Worm (Caenorhabditis elegans) whole organism, late embryonic: ENCODE results near the gene sax-3.
A peak's percentile ranks its signal among the peaks of the same experiment; 100 is the strongest.

Experiments
- C08G9.2 ChIP-seq: sonication (generic microtip); optimal IDR thresholded peaks from 2 replicates; lab custom pipeline; 2016; ENCODE audit warnings: mild to moderate bottlenecking, missing genetic modification characterization, moderate library complexity, missing compliant biosample characterization
- K09A11.1 ChIP-seq: sonication (generic microtip); optimal IDR thresholded peaks from 2 replicates; lab custom pipeline; 2017; ENCODE audit warnings: antibody characterized with exemption, mild to moderate bottlenecking, missing genetic modification characterization, missing compliant biosample characterization; ENCODE audit not compliant: insufficient read depth
- T23F11.4 ChIP-seq: fragments of 200-800 bp; sonication (Bioruptor generic); optimal IDR thresholded peaks from 2 replicates; lab custom pipeline; 2018; ENCODE audit warnings: mild to moderate bottlenecking, missing genetic modification characterization, missing compliant biosample characterization
- ceh-19 ChIP-seq: fragments of 200-800 bp; sonication (Bioruptor generic); optimal IDR thresholded peaks from 2 replicates; lab custom pipeline; 2018; ENCODE audit warnings: mild to moderate bottlenecking, missing genetic modification characterization, missing compliant biosample characterization
- ceh-2 ChIP-seq: sonication (generic microtip); optimal IDR thresholded peaks from 2 replicates; lab custom pipeline; 2016; ENCODE audit warnings: missing genotype, missing genetic modification characterization, missing compliant biosample characterization
- ceh-24 ChIP-seq: sonication (generic microtip); optimal IDR thresholded peaks from 2 replicates; lab custom pipeline; 2016; ENCODE audit warnings: mild to moderate bottlenecking, missing genetic modification characterization, missing compliant biosample characterization
- ceh-31 ChIP-seq: sonication (generic microtip); optimal IDR thresholded peaks from 2 replicates; lab custom pipeline; 2016; ENCODE audit warnings: missing genetic modification characterization, missing compliant biosample characterization
- ceh-9 ChIP-seq: sonication (generic microtip); optimal IDR thresholded peaks from 2 replicates; lab custom pipeline; 2016; ENCODE audit warnings: mild to moderate bottlenecking, missing genetic modification characterization, inconsistent platforms, missing compliant biosample characterization
- che-1 ChIP-seq: sonication (generic microtip); optimal IDR thresholded peaks from 2 replicates; lab custom pipeline; 2016; ENCODE audit warnings: mild to moderate bottlenecking, missing genetic modification characterization, missing compliant biosample characterization
- dve-1 ChIP-seq: sonication (generic microtip); optimal IDR thresholded peaks from 2 replicates; lab custom pipeline; 2017; ENCODE audit warnings: antibody characterized with exemption, mild to moderate bottlenecking, missing genetic modification characterization, missing compliant biosample characterization
- elt-4 ChIP-seq: sonication (generic microtip); optimal IDR thresholded peaks from 2 replicates; lab custom pipeline; 2016; ENCODE audit warnings: missing genetic modification characterization, missing compliant biosample characterization
- fax-1 ChIP-seq: sonication (generic microtip); optimal IDR thresholded peaks from 2 replicates; lab custom pipeline; 2016; ENCODE audit warnings: missing genotype, missing genetic modification characterization, missing compliant biosample characterization
- fkh-10 ChIP-seq: fragments of 150-350 bp; optimal IDR thresholded peaks from 2 replicates; lab custom pipeline; 2014; ENCODE audit warnings: missing biosample characterization, missing genetic modification reagents, missing genetic modification characterization
- hlh-13 ChIP-seq: fragments of 200-800 bp; sonication (Bioruptor generic); optimal IDR thresholded peaks from 2 replicates; lab custom pipeline; 2018; ENCODE audit warnings: mild to moderate bottlenecking, missing genetic modification characterization, missing compliant biosample characterization
- hlh-30 ChIP-seq: sonication (generic microtip); optimal IDR thresholded peaks from 2 replicates; lab custom pipeline; 2017; ENCODE audit warnings: antibody characterized with exemption, missing genetic modification characterization, missing compliant biosample characterization; ENCODE audit not compliant: insufficient read depth
- mec-3 ChIP-seq: sonication (generic microtip); optimal IDR thresholded peaks from 2 replicates; lab custom pipeline; 2016; ENCODE audit warnings: borderline replicate concordance, missing genetic modification characterization, missing compliant biosample characterization
- pat-9 ChIP-seq: fragments of 200-800 bp; sonication (Bioruptor generic); optimal IDR thresholded peaks from 2 replicates; lab custom pipeline; 2018; ENCODE audit warnings: mild to moderate bottlenecking, missing genetic modification characterization, moderate library complexity, missing compliant biosample characterization
- pax-1 ChIP-seq: fragments of 150-350 bp; optimal IDR thresholded peaks from 2 replicates; lab custom pipeline; 2014; ENCODE audit warnings: missing biosample characterization, missing genetic modification characterization
- pha-2 ChIP-seq: sonication (generic microtip); optimal IDR thresholded peaks from 2 replicates; lab custom pipeline; 2017; ENCODE audit warnings: mild to moderate bottlenecking, missing genetic modification characterization, missing compliant biosample characterization
- ref-2 ChIP-seq: sonication (generic microtip); optimal IDR thresholded peaks from 2 replicates; lab custom pipeline; 2016; ENCODE audit warnings: missing genetic modification characterization, missing compliant biosample characterization
- sox-2 ChIP-seq: fragments of 200-800 bp; sonication (Bioruptor generic); IDR thresholded peaks from 2 replicates; pipeline ENCODE4 v1.3.6; 2022; ENCODE audit warnings: missing genetic modification reagents, missing genetic modification characterization, missing compliant biosample characterization
- tbx-2 ChIP-seq: sonication (generic microtip); optimal IDR thresholded peaks from 2 replicates; lab custom pipeline; 2016; ENCODE audit warnings: missing genetic modification characterization, missing compliant biosample characterization
- tbx-7 ChIP-seq: sonication (generic microtip); optimal IDR thresholded peaks from 2 replicates; lab custom pipeline; 2016; ENCODE audit warnings: missing genotype, missing genetic modification characterization, missing compliant biosample characterization
- unc-42 ChIP-seq: sonication (generic microtip); optimal IDR thresholded peaks from 2 replicates; lab custom pipeline; 2016; ENCODE audit warnings: missing genotype, missing genetic modification characterization, missing compliant biosample characterization
- unc-86 ChIP-seq: sonication (generic microtip); optimal IDR thresholded peaks from 2 replicates; lab custom pipeline; 2016; ENCODE audit warnings: missing genetic modification characterization, missing compliant biosample characterization
- ztf-16 ChIP-seq: sonication (generic microtip); optimal IDR thresholded peaks from 2 replicates; lab custom pipeline; 2017; ENCODE audit warnings: missing genetic modification characterization, missing compliant biosample characterization

The sax-3 gene

DNA sequence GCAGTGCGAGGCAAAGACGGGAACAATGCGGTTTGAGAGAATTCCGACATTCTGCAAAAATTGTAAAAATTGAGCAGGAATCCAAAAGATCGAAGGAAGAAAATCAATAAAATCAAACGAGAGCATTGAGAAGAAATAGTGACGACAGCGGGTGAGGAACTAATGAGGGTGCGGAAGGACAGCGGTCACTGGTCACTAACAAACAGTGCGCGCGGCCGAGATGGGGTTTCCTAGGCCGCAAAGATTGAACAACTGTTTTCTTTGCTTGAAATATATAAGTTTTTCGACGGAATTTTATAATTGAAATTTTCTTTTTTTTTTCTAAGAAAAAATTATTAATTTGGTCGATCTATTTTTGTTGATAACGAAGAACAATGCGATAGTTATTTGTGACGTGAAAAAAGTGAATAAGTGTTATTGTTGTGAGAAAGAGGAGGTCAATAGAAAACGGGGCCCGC is 54.1 kb downstream of the sax-3 start, which contains the start of gene unc-78:
TSS of gene unc-78 (minus strand) at position 51 of the 458 bp plus-strand sequence.
- peak; percentile 6 for TF ChIP-seq ceh-31
- no peak for TF ChIP-seq ref-2 (tag; lab: Kevin White, UChicago)
- peak; percentile 16 for TF ChIP-seq ceh-2
- TF ChIP-seq tbx-2 (tag; lab: Kevin White, UChicago): peak; percentile 25
- TF ChIP-seq C08G9.2 (tag; lab: Kevin White, UChicago): peak; percentile 13
- TF ChIP-seq tbx-7 (tag; lab: Kevin White, UChicago): no peak
- TF ChIP-seq K09A11.1 (tag; lab: Kevin White, UChicago): no peak
- no peak for TF ChIP-seq pax-1 (tag; lab: Kevin White, UChicago)
- TF ChIP-seq, all 69 proteins: peak for 4

DNA sequence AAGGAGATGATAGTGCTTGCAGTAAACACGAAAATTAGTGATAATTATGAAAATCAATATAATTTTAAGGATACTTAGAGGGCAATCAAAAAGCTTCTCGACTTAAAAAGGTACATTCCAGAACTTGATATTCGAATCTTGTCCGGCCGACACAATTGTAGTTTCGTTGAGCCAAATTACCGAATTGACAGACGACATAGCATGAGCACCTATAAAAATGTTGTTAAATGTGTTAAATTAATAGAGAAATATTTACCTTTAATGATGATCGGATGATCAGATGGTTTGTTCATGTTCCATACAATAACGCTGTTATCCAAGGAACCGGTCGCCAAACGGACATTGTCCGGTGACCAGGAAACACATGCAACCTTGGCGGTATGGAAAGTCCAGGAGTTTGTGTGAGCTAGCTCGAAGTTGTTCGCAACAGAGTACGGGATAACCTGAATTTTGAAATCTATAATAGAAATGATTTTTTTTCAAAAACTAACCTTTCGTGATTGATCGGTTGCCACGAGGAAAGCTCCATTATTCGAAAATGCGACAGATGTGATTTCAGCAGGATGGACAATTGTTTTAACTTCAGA is 56.9 kb downstream of the sax-3 start:
- TF ChIP-seq ceh-24 (tag; lab: Kevin White, UChicago) (no peak), unc-42 (tag; lab: Kevin White, UChicago) (no peak), tbx-7 (tag; lab: Kevin White, UChicago) (no peak), dve-1 (tag; lab: Kevin White, UChicago) (no peak)
- TF ChIP-seq, all 69 proteins: peak for 0

DNA sequence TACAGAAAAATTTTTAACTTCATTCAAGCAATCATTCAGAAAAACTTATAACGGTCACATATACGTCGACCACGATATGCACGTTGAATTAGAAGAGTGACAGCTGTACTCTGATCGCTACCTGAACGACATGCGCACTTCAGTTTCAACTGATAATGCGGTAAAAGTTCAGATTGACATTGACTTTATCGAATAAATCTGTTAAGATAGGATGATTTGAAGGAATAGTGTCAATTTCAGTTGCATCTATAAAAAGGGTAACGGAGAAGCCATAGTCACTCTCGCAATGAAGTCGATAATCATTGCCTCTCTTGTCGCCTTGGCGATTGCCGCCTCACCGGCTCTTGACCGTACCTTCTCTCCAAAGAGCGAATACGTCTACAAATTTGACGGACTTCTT is 62.5 kb downstream of the sax-3 start, which contains the start of gene vit-5:
TSS of gene vit-5 (plus strand) at position 277 of the 400 bp plus-strand sequence.
- TF ChIP-seq pat-9 (tag; lab: Kevin White, UChicago): no peak
- no peak for TF ChIP-seq ztf-16 (tag; lab: Kevin White, UChicago)
- no peak for TF ChIP-seq pax-1 (tag; lab: Kevin White, UChicago)
- TF ChIP-seq elt-4 (tag; lab: Kevin White, UChicago): no peak
- no peak for TF ChIP-seq che-1 (tag; lab: Kevin White, UChicago)
- no peak for TF ChIP-seq dve-1 (tag; lab: Kevin White, UChicago)
- no peak for TF ChIP-seq tbx-2 (tag; lab: Kevin White, UChicago)
- TF ChIP-seq fkh-10 (GFP tag; lab: Kevin White, UChicago): no peak
- TF ChIP-seq ceh-19: no peak
- TF ChIP-seq ceh-9 (tag; lab: Kevin White, UChicago): no peak
- TF ChIP-seq ceh-31: no peak
- no peak for TF ChIP-seq unc-86
- no peak for TF ChIP-seq T23F11.4 (GFP tag; lab: Kevin White, UChicago)
- TF ChIP-seq sox-2 (GFP tag; lab: Robert Waterston, UW): no peak
- no peak for TF ChIP-seq pha-2 (tag; lab: Kevin White, UChicago)
- no peak for TF ChIP-seq hlh-30 (tag; lab: Kevin White, UChicago)
- TF ChIP-seq fax-1: no peak
- no peak for TF ChIP-seq hlh-13 (GFP tag; lab: Kevin White, UChicago)
- TF ChIP-seq mec-3 (tag; lab: Kevin White, UChicago): no peak
